Worm (Caenorhabditis elegans) whole organism, L3 larva: ENCODE measurements around the gene gcy-19.

ENCODE experiments used
- R02D3.7 ChIP-seq: fragments of 150-350 bp; optimal IDR thresholded peaks from 2 replicates; lab custom pipeline; 2014; ENCODE audit warnings: missing biosample characterization, missing genetic modification characterization
- ama-1 ChIP-seq: fragments of 150-350 bp; optimal IDR thresholded peaks from 2 replicates; lab custom pipeline; 2018
- elt-3 ChIP-seq, 3 experiments: fragments of 150-350 bp in 1 of 3; sonication (generic microtip) in 2 of 3; optimal IDR thresholded peaks; 2 replicates in 2 of 3; 4 replicates in 1 of 3; lab custom pipeline; 2014 to 2017; ENCODE audit warnings: missing biosample characterization in 3 of 3, missing genetic modification characterization in 3 of 3
- nhr-12 ChIP-seq: fragments of 150-350 bp; optimal IDR thresholded peaks from 2 replicates; lab custom pipeline; 2014; ENCODE audit warnings: missing biosample characterization, missing genetic modification characterization
- pha-4 ChIP-seq: fragments of 150-350 bp; optimal IDR thresholded peaks from 2 replicates; lab custom pipeline; 2014; ENCODE audit warnings: missing biosample characterization, missing genetic modification reagents, missing genetic modification characterization
- pqm-1 ChIP-seq: fragments of 150-350 bp; optimal IDR thresholded peaks from 2 replicates; lab custom pipeline; 2017; ENCODE audit warnings: missing biosample characterization, missing genetic modification characterization, inconsistent platforms
- unc-62 ChIP-seq: fragments of 150-350 bp; sonication (generic microtip); optimal IDR thresholded peaks from 4 replicates; lab custom pipeline; 2014; ENCODE audit warnings: missing biosample characterization, missing genetic modification reagents, missing genetic modification characterization
- ztf-11 ChIP-seq: fragments of 150-350 bp; optimal IDR thresholded peaks from 2 replicates; lab custom pipeline; 2014; ENCODE audit warnings: missing biosample characterization, missing genetic modification characterization

ce11 chrII:3237038-3237521, 22.1 kb downstream of the gcy-19 start, which contains the start of the genes srz-67 and C17F4.11:
- TF ChIP-seq pha-4 (tag; lab: Kevin White, UChicago): no peak
- no peak for TF ChIP-seq ztf-11 (tag; lab: Kevin White, UChicago)
- no peak for TF ChIP-seq pqm-1 (tag; lab: Kevin White, UChicago)
- TF ChIP-seq unc-62: no peak
- TF ChIP-seq nhr-12 (tag; lab: Kevin White, UChicago): no peak
- TF ChIP-seq elt-3 (tag; optimal IDR thresholded peaks at IDR 0.05; lab: Kevin White, UChicago): no peak
- no peak for TF ChIP-seq R02D3.7 (tag; lab: Kevin White, UChicago)
- TF ChIP-seq ama-1 (lab: Kevin White, UChicago): no peak
